Worm (Caenorhabditis elegans) whole organism, L3 larva: ENCODE data around the gene C51E3.9.

ENCODE experiments used
- R02D3.7 ChIP-seq: fragments of 150-350 bp; optimal IDR thresholded peaks from 2 replicates; lab custom pipeline; 2014; ENCODE audit warnings: missing biosample characterization, missing genetic modification characterization
- ZK546.5 ChIP-seq: sonication (generic microtip); optimal IDR thresholded peaks from 2 replicates; lab custom pipeline; 2017; ENCODE audit warnings: missing biosample characterization, missing genetic modification characterization
- aly-2 ChIP-seq: fragments of 150-350 bp; optimal IDR thresholded peaks from 2 replicates; lab custom pipeline; 2014; ENCODE audit warnings: missing biosample characterization, missing genetic modification characterization
- ama-1 ChIP-seq: fragments of 150-350 bp; optimal IDR thresholded peaks from 2 replicates; lab custom pipeline; 2018
- ceh-16 ChIP-seq: sonication (generic microtip); optimal IDR thresholded peaks from 2 replicates; lab custom pipeline; 2017; ENCODE audit warnings: missing biosample characterization, missing genetic modification characterization
- ceh-28 ChIP-seq: fragments of 150-350 bp; optimal IDR thresholded peaks from 2 replicates; lab custom pipeline; 2014; ENCODE audit warnings: missing biosample characterization, missing genetic modification reagents, missing genetic modification characterization
- ceh-82 ChIP-seq: fragments of 150-350 bp; optimal IDR thresholded peaks from 2 replicates; lab custom pipeline; 2014; ENCODE audit warnings: missing biosample characterization, missing genetic modification characterization
- ceh-9 ChIP-seq: sonication (generic microtip); optimal IDR thresholded peaks from 2 replicates; lab custom pipeline; 2018; ENCODE audit warnings: missing biosample characterization, missing genetic modification characterization
- daf-12 ChIP-seq: fragments of 150-350 bp; optimal IDR thresholded peaks from 2 replicates; lab custom pipeline; 2014; ENCODE audit warnings: missing biosample characterization, missing genetic modification reagents, missing genetic modification characterization
- egl-27 ChIP-seq: sonication (generic microtip); optimal IDR thresholded peaks from 4 replicates; lab custom pipeline; 2017; ENCODE audit warnings: missing biosample characterization, missing genetic modification reagents, missing genetic modification characterization
- egl-5 ChIP-seq: fragments of 150-350 bp; optimal IDR thresholded peaks from 2 replicates; lab custom pipeline; 2017; ENCODE audit warnings: missing biosample characterization, missing genetic modification reagents, missing genetic modification characterization, inconsistent platforms
- elt-1 ChIP-seq: fragments of 150-350 bp; optimal IDR thresholded peaks from 2 replicates; lab custom pipeline; 2014; ENCODE audit warnings: missing biosample characterization, missing genetic modification characterization
- elt-2 ChIP-seq: sonication (generic microtip); optimal IDR thresholded peaks from 2 replicates; lab custom pipeline; 2016; ENCODE audit warnings: missing genetic modification reagents, mild to moderate bottlenecking, missing genetic modification characterization, missing compliant biosample characterization
- elt-3 ChIP-seq, 3 experiments: fragments of 150-350 bp in 1 of 3; sonication (generic microtip) in 2 of 3; optimal IDR thresholded peaks; 2 replicates in 2 of 3; 4 replicates in 1 of 3; lab custom pipeline; 2014 to 2017; ENCODE audit warnings: missing biosample characterization in 3 of 3, missing genetic modification characterization in 3 of 3
- eor-1 ChIP-seq, 2 experiments: fragments of 150-350 bp; optimal IDR thresholded peaks; 2 replicates each; lab custom pipeline; 2014 to 2018; ENCODE audit warnings: missing biosample characterization in 2 of 2, missing genetic modification characterization in 2 of 2
- fkh-10 ChIP-seq: sonication (generic microtip); optimal IDR thresholded peaks from 2 replicates; lab custom pipeline; 2017; ENCODE audit warnings: missing biosample characterization, missing genetic modification reagents, missing genetic modification characterization
- fkh-2 ChIP-seq: fragments of 150-350 bp; optimal IDR thresholded peaks from 2 replicates; lab custom pipeline; 2014; ENCODE audit warnings: missing biosample characterization, missing genetic modification reagents, missing genetic modification characterization
- fos-1 ChIP-seq: fragments of 150-350 bp; optimal IDR thresholded peaks from 2 replicates; lab custom pipeline; 2014; ENCODE audit warnings: missing biosample characterization, missing genetic modification characterization
- hmg-11 ChIP-seq: sonication (generic microtip); optimal IDR thresholded peaks from 2 replicates; lab custom pipeline; 2016; ENCODE audit warnings: missing genetic modification characterization, missing compliant biosample characterization
- jun-1 ChIP-seq: fragments of 150-350 bp; optimal IDR thresholded peaks from 2 replicates; lab custom pipeline; 2014; ENCODE audit warnings: missing biosample characterization, missing genetic modification reagents, missing genetic modification characterization
- lin-15B ChIP-seq: fragments of 150-350 bp; optimal IDR thresholded peaks from 2 replicates; lab custom pipeline; 2014; ENCODE audit warnings: missing biosample characterization, missing genetic modification characterization
- lin-39 ChIP-seq: fragments of 150-350 bp; optimal IDR thresholded peaks from 2 replicates; lab custom pipeline; 2018; ENCODE audit warnings: missing biosample characterization, missing genetic modification reagents, missing genetic modification characterization
- lsy-12 ChIP-seq: sonication (generic microtip); optimal IDR thresholded peaks from 2 replicates; lab custom pipeline; 2016; ENCODE audit warnings: mild to moderate bottlenecking, missing genetic modification characterization, missing compliant biosample characterization
- mdl-1 ChIP-seq: fragments of 150-350 bp; optimal IDR thresholded peaks from 2 replicates; lab custom pipeline; 2014; ENCODE audit warnings: missing biosample characterization, missing genetic modification characterization
- mml-1 ChIP-seq: fragments of 150-350 bp; sonication (generic microtip); optimal IDR thresholded peaks from 3 replicates; lab custom pipeline; 2014; ENCODE audit warnings: missing biosample characterization, missing genetic modification characterization
- nfya-1 ChIP-seq: sonication (generic microtip); optimal IDR thresholded peaks from 2 replicates; lab custom pipeline; 2017; ENCODE audit warnings: missing genetic modification characterization, mild to moderate bottlenecking, missing compliant biosample characterization, antibody characterized with exemption, moderate library complexity; ENCODE audit not compliant: insufficient read depth
- nhr-11 ChIP-seq: fragments of 150-350 bp; optimal IDR thresholded peaks from 2 replicates; lab custom pipeline; 2014; ENCODE audit warnings: missing biosample characterization, missing genetic modification characterization
- nhr-12 ChIP-seq: fragments of 150-350 bp; optimal IDR thresholded peaks from 2 replicates; lab custom pipeline; 2014; ENCODE audit warnings: missing biosample characterization, missing genetic modification characterization
- nhr-23 ChIP-seq: fragments of 150-350 bp; optimal IDR thresholded peaks from 2 replicates; lab custom pipeline; 2014; ENCODE audit warnings: missing biosample characterization, missing genetic modification reagents, missing genetic modification characterization
- nhr-237 ChIP-seq: fragments of 150-350 bp; optimal IDR thresholded peaks from 2 replicates; lab custom pipeline; 2014; ENCODE audit warnings: missing biosample characterization, missing genetic modification characterization
- nhr-25 ChIP-seq: sonication (generic microtip); optimal IDR thresholded peaks from 2 replicates; lab custom pipeline; 2017; ENCODE audit warnings: missing biosample characterization, missing genetic modification characterization
- nhr-28 ChIP-seq: fragments of 150-350 bp; optimal IDR thresholded peaks from 2 replicates; lab custom pipeline; 2014; ENCODE audit warnings: missing biosample characterization, missing genetic modification characterization
- nhr-43 ChIP-seq: sonication (generic microtip); optimal IDR thresholded peaks from 2 replicates; lab custom pipeline; 2016; ENCODE audit warnings: mild to moderate bottlenecking, missing genetic modification characterization, missing compliant biosample characterization; ENCODE audit not compliant: poor library complexity, severe bottlenecking
- nhr-67 ChIP-seq: fragments of 150-350 bp; optimal IDR thresholded peaks from 2 replicates; lab custom pipeline; 2014; ENCODE audit warnings: missing biosample characterization, missing genetic modification characterization
- nhr-76 ChIP-seq: fragments of 150-350 bp; sonication (generic microtip); optimal IDR thresholded peaks from 5 replicates; lab custom pipeline; 2014; ENCODE audit warnings: missing biosample characterization, missing genetic modification characterization
- nhr-77 ChIP-seq: fragments of 150-350 bp; optimal IDR thresholded peaks from 2 replicates; lab custom pipeline; 2014; ENCODE audit warnings: missing biosample characterization, missing genetic modification characterization
- pha-4 ChIP-seq: fragments of 150-350 bp; optimal IDR thresholded peaks from 2 replicates; lab custom pipeline; 2014; ENCODE audit warnings: missing biosample characterization, missing genetic modification reagents, missing genetic modification characterization
- pqm-1 ChIP-seq: fragments of 150-350 bp; optimal IDR thresholded peaks from 2 replicates; lab custom pipeline; 2017; ENCODE audit warnings: missing biosample characterization, missing genetic modification characterization, inconsistent platforms
- sea-2 ChIP-seq: fragments of 150-350 bp; sonication (generic microtip); optimal IDR thresholded peaks from 4 replicates; lab custom pipeline; 2014; ENCODE audit warnings: missing biosample characterization, missing genetic modification reagents, missing genetic modification characterization
- skn-1 ChIP-seq: fragments of 150-350 bp; optimal IDR thresholded peaks from 2 replicates; lab custom pipeline; 2014; ENCODE audit warnings: missing biosample characterization, missing genetic modification characterization
- snpc-4 ChIP-seq: fragments of 150-350 bp; optimal IDR thresholded peaks from 2 replicates; lab custom pipeline; 2014; ENCODE audit warnings: missing biosample characterization, missing genetic modification characterization
- tbx-2 ChIP-seq: sonication (generic microtip); optimal IDR thresholded peaks from 2 replicates; lab custom pipeline; 2016; ENCODE audit warnings: mild to moderate bottlenecking, missing genetic modification characterization, missing compliant biosample characterization
- unc-39 ChIP-seq: sonication (generic microtip); optimal IDR thresholded peaks from 4 replicates; lab custom pipeline; 2017; ENCODE audit warnings: missing biosample characterization, missing genetic modification characterization
- unc-62 ChIP-seq: fragments of 150-350 bp; sonication (generic microtip); optimal IDR thresholded peaks from 4 replicates; lab custom pipeline; 2014; ENCODE audit warnings: missing biosample characterization, missing genetic modification reagents, missing genetic modification characterization
- zag-1 ChIP-seq: fragments of 150-350 bp; optimal IDR thresholded peaks from 2 replicates; lab custom pipeline; 2014; ENCODE audit warnings: missing biosample characterization, missing genetic modification characterization
- ztf-11 ChIP-seq: fragments of 150-350 bp; optimal IDR thresholded peaks from 2 replicates; lab custom pipeline; 2014; ENCODE audit warnings: missing biosample characterization, missing genetic modification characterization
- ztf-4 ChIP-seq: fragments of 150-350 bp; optimal IDR thresholded peaks from 2 replicates; lab custom pipeline; 2014; ENCODE audit warnings: missing biosample characterization, missing genetic modification characterization

The C51E3.9 gene

DNA sequence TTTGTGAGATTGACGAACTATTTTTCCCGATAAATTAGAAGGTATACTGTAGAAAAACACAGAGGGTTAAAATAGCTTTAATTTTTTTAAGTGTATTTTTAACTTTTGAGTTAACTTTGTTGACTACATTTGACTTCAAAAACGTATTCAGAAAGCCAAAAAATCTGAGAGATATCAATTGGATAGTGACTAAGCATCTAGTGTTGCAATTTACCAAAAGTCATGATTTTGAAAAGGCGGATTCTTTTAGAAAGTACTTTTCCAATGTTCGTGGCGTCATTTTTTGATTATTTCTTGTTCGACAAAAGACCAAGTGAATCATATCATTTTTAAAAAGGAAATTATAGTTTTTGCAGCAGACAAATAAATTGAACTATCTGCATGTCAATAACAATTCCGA lies 23.1 kb downstream of the C51E3.9 start:
- no peak for TF ChIP-seq ztf-4 (tag; lab: Kevin White, UChicago)
- TF ChIP-seq pqm-1: no peak

DNA sequence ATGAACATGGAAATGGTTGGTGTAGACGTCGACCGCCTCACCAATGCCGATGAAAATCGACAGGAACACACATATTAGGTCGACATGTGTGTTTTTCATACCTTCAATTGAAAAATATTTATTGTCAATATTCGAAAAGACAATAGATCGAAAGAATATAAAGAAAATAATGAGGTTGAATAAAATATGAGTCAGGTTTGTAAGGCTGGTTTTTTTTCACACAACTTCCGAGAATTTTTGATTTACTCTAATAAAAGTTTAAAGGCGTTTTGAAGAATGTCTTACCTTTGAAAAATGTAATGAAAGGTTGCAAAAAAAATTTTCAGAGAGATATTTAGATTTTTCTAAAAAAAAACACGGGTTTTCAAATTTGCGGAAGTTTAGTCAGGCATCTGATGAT lies 27.9 kb downstream of the C51E3.9 start, which contains the start of gene egl-3:
egl-3 (minus strand) TSS at position 101 of the 400 bp plus-strand sequence.
- TF ChIP-seq eor-1 (tag; optimal IDR thresholded peaks at IDR 0.05; lab: Kevin White, UChicago) (no peak), ceh-82 (tag; lab: Kevin White, UChicago) (no peak), nhr-28 (no peak), pha-4 (tag; lab: Kevin White, UChicago) (no peak)

DNA sequence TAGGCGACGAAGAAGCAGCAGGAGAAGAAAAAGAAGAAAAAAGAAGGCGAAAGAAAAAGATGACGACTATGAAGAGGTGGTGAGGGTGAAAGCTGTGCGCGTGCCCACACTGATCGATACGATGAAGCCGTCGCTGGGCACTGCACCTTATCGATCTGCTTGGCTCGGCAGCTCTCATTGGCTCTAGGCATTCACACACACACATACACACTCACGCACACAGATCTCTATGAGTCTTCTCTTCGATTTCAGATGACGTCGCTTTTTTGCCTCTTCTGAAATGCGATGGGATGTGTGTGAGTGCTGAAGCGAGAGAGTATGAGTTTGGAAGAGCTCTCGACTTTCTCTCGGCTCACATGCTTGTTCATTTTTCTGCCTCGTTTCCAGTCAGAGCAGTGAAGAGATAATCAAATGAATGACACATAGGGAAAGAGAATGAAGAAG lies 28.9 kb downstream of the C51E3.9 start:
- peak; percentile 57 for TF ChIP-seq lsy-12 (tag; lab: Kevin White, UChicago)
- no peak for TF ChIP-seq fkh-2 (tag; lab: Kevin White, UChicago)
- TF ChIP-seq sea-2 (GFP tag; lab: Kevin White, UChicago): peak; percentile 60
- TF ChIP-seq nhr-77: no peak
- no peak for TF ChIP-seq ceh-16
- TF ChIP-seq jun-1 (tag; lab: Kevin White, UChicago): no peak
- TF ChIP-seq nhr-76: no peak
- TF ChIP-seq ZK546.5 (tag; lab: Kevin White, UChicago): no peak
- TF ChIP-seq mdl-1 (tag; lab: Kevin White, UChicago): peak; percentile 10
- peak; percentile 55 for TF ChIP-seq elt-1
- TF ChIP-seq daf-12 (tag; lab: Kevin White, UChicago): no peak
- no peak for TF ChIP-seq nhr-25 (tag; lab: Kevin White, UChicago)
- peak; percentile 98 for TF ChIP-seq nfya-1 (tag; lab: Kevin White, UChicago)
- peak; percentile 85 for TF ChIP-seq lin-39 (tag; lab: Kevin White, UChicago)
- TF ChIP-seq fkh-10 (GFP tag; lab: Kevin White, UChicago): peak; percentile 95
- no peak for TF ChIP-seq nhr-28
- no peak for TF ChIP-seq fos-1 (tag; lab: Kevin White, UChicago)
- TF ChIP-seq nhr-11 (tag; lab: Kevin White, UChicago): peak; percentile 79
- TF ChIP-seq ceh-28: peak; percentile 88
- TF ChIP-seq skn-1: no peak
- TF ChIP-seq hmg-11 (tag; lab: Kevin White, UChicago): peak; percentile 91
- TF ChIP-seq nhr-67 (tag; lab: Kevin White, UChicago): no peak
- TF ChIP-seq zag-1 (tag; lab: Kevin White, UChicago): peak; percentile 69
- no peak for TF ChIP-seq mml-1 (tag; lab: Kevin White, UChicago)
- no peak for TF ChIP-seq ceh-9
- TF ChIP-seq ztf-4 (tag; lab: Kevin White, UChicago): no peak
- TF ChIP-seq nhr-43 (tag; lab: Kevin White, UChicago): no peak
- no peak for TF ChIP-seq elt-3 (tag; optimal IDR thresholded peaks at IDR 0.05; lab: Kevin White, UChicago)
- no peak for TF ChIP-seq R02D3.7 (tag; lab: Kevin White, UChicago)
- TF ChIP-seq ama-1 (lab: Kevin White, UChicago): no peak
- peak; percentile 47 for TF ChIP-seq lin-15B
- TF ChIP-seq nhr-12 (tag; lab: Kevin White, UChicago): no peak
- TF ChIP-seq aly-2 (tag; lab: Kevin White, UChicago): no peak
- TF ChIP-seq eor-1 (tag; optimal IDR thresholded peaks at IDR 0.05; lab: Kevin White, UChicago): no peak
- TF ChIP-seq egl-27 (tag; lab: Kevin White, UChicago): no peak
- peak; percentile 36 for TF ChIP-seq egl-5 (tag; lab: Kevin White, UChicago)
- no peak for TF ChIP-seq ceh-82 (tag; lab: Kevin White, UChicago)
- no peak for TF ChIP-seq nhr-23 (tag; lab: Kevin White, UChicago)
- TF ChIP-seq nhr-237 (tag; lab: Kevin White, UChicago): no peak
- no peak for TF ChIP-seq pqm-1
- no peak for TF ChIP-seq elt-2 (tag; lab: Kevin White, UChicago)
- no peak for TF ChIP-seq unc-39 (tag; lab: Kevin White, UChicago)
- peak; percentile 35 for TF ChIP-seq snpc-4 (tag; lab: Kevin White, UChicago)
- no peak for TF ChIP-seq ztf-11 (tag; lab: Kevin White, UChicago)
- TF ChIP-seq unc-62: peak; percentile 66
- TF ChIP-seq tbx-2 (tag; lab: Kevin White, UChicago): peak; percentile 72
- TF ChIP-seq pha-4 (tag; lab: Kevin White, UChicago): no peak
